Worm (Caenorhabditis elegans): Measurements from ENCODE around the gene dnj-7.

Gene dnj-7

DNA sequence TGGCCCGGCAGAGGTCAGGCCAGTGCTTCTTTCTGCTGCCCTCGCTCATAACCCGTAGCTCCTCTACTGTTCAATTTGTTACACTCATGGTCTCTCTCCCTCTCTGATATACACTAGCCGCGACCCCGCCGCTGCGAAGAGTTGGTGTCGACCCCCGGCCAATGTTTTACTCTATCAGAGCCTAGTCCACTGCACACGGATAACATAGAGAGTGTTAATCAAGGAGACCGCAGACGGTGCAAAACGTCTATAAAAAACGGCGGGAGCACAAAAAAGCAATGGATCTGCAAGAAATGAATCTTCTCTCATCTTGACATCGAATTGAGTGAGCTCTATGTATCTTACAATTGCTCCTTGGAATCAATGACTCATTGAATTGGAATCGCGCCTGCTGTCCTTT lies 40.9 kb upstream of the dnj-7 start:
- TF ChIP-seq sea-2 (GFP tag; optimal IDR thresholded peaks at IDR 0.05) (no peak), egl-5 (tag; optimal IDR thresholded peaks at IDR 0.05) (peak; percentile 25)

DNA sequence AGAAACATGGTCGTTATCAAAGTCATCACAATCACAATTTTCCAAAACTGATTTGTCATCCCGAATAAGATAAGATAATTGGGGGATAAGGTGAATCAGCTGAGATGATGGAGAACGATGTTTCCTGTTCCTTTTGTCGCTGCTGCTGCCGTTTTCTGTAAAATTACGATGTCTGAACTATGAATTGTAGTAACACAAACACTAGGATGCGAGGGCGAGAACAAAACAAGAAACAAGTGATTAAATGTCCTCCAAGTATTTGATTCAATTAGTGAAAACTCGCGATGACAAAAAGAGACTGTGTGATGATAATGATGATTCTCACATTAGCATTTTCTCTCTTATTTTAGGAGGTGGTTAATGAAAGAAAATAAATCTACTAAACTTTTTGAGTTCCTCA lies 38.5 kb upstream of the dnj-7 start, which contains the start of gene C54D1.7:
TSS of gene C54D1.7 (minus strand) at position 157 of the 400 bp plus-strand sequence.
- peak in 2 of 3 experiments; percentile 47 to 57 for TF ChIP-seq elt-3 (tag; optimal IDR thresholded peaks at IDR 0.05)
- TF ChIP-seq egl-5 (tag; optimal IDR thresholded peaks at IDR 0.05), result no peak

DNA sequence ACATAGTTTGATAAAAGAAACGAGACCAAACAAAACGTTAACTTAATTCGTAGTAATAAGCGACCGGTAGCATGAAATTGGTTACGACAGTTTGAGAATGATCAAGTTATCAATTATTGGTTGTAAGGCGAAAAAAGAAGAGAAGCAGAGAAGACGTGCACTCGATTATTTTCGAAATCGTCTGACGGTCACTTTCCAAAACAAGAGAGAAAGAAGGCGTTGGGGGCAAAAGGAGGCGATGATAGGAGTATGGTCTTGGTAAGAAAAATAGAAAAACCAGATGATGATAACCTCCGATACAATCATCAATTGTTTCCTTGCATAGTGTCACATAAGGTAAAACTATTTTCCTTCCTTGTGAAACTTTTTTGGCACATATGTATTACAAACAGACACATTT lies 36.9 kb upstream of the dnj-7 start:
- no peak for TF ChIP-seq unc-39 (tag; optimal IDR thresholded peaks at IDR 0.05)
- no peak for TF ChIP-seq hmg-11 (tag; optimal IDR thresholded peaks at IDR 0.05)
- no peak for TF ChIP-seq pha-4 (tag; optimal IDR thresholded peaks at IDR 0.05)
- no peak for TF ChIP-seq jun-1 (tag; optimal IDR thresholded peaks at IDR 0.05)
- peak; percentile 46 for TF ChIP-seq nhr-23 (tag; optimal IDR thresholded peaks at IDR 0.05)
- TF ChIP-seq tbx-2 (tag; optimal IDR thresholded peaks at IDR 0.05), result no peak

DNA sequence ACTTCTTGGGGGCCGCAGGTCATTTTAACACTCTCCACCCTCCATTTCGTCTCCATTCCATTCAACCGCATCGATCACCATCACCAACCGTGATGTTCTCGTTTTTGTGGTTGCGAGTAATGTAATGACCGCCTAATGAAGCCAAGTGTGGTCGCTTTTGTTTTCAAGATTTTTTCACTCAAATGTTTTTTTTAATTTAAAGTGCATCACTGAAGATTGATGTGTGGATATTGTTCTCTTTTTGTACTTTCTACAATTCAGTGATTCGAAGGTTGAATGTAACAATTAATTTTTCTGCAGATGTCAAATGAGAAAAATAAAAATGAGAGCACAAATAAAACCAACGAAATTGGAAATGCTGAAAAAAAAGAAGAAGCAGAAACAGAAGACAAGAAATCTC lies 35.6 kb upstream of the dnj-7 start, which contains the start of gene pgp-10:
TSS of gene pgp-10 (plus strand) at position 301 of the 400 bp plus-strand sequence.
- TF ChIP-seq elt-2 (tag; optimal IDR thresholded peaks at IDR 0.05) (no peak), skn-1 (tag; optimal IDR thresholded peaks at IDR 0.05) (no peak), jun-1 (tag; optimal IDR thresholded peaks at IDR 0.05) (no peak), nhr-25 (tag; optimal IDR thresholded peaks at IDR 0.05) (no peak), nhr-28 (tag; optimal IDR thresholded peaks at IDR 0.05) (no peak), lin-15B (tag; optimal IDR thresholded peaks at IDR 0.05) (no peak), mdl-1 (tag; optimal IDR thresholded peaks at IDR 0.05) (no peak), eor-1 (tag; optimal IDR thresholded peaks at IDR 0.05) (no peak), nhr-67 (tag; optimal IDR thresholded peaks at IDR 0.05) (no peak), pqm-1 (tag; optimal IDR thresholded peaks at IDR 0.05) (no peak), fkh-2 (tag; optimal IDR thresholded peaks at IDR 0.05) (no peak), unc-39 (tag; optimal IDR thresholded peaks at IDR 0.05) (no peak)

DNA sequence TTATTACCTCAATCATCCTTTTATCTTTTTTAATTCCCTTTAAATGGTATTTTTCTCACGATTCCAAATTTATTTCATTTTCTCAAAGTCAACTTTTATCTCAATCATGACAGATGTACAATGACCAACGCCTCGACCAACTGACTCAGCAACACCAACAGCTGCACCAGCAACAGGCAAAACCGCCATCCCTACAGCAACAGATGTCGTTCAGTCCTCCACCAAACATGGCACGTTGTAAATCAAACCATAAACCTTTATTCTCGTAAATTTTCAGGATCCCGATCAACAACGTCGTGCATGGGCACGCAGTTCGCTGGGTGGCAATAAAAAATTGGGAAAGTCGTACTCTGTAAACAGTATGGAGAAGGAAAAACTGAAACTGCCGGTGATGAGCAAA lies 31.6 kb upstream of the dnj-7 start:
- no peak for TF ChIP-seq mml-1 (tag; optimal IDR thresholded peaks at IDR 0.05)

DNA sequence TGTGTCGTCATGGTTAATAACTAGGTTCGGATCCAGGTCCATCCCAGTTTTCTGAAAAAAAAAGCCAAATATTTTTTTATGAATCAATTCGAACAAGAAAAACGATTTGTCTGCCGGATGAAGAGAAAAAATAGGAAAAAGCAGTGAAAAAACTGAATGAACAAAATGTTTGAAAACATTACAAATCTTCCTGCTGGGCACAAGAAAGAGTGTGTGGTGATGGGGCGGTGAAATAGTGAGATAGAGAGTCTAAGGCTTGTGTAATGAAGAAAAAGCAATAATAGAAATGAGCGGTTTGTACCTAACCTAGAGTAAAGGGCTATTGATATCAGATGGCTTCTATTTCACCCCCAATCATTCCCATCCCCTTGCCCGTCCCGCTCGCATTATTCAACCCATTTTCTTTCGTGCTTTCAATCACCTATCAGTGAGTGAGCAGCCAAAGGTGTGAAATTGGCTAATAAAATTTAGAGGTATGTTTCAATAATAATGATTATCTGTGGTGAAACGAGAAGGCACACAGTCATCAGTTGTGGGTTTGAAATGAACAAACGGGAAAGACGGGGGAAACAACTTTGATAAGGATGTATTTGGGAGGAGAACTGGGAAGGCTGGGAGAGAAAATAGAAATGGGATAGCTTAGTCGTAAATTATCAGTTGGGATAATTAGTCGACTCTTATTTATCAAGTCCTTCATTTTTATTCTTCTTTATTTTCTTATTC lies 23.6 kb upstream of the dnj-7 start, which contains the start of gene bar-1:
TSS of gene bar-1 (minus strand) at position 51 of the 723 bp plus-strand sequence.
- TF ChIP-seq elt-2 (tag; optimal IDR thresholded peaks at IDR 0.05) (peak; percentile 58), nfya-1 (tag; optimal IDR thresholded peaks at IDR 0.05; ENCODE audit: insufficient read depth) (no peak)

DNA sequence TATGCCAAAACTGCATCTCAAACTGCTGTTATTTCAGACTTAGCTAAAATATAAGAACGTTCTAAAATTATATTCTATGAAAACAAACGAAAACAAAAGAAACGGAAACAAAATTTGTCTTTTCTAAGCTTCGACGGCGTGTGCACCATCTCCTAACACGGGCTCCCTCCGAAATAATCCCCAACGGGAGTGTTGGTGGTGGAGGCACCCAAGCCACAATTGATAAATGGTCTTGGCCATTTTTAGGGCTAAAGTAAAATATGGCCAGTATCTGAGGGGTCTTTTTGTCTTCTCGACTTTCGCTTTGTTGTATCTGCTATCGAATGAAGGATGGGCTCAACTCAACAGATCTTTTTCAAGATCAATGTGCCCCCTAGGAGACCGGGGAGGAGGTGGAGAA lies 19.0 kb upstream of the dnj-7 start:
- TF ChIP-seq pha-4 (tag; optimal IDR thresholded peaks at IDR 0.05), result no peak
- TF ChIP-seq ZK546.5 (tag; optimal IDR thresholded peaks at IDR 0.05), result no peak
- TF ChIP-seq lin-39 (tag; optimal IDR thresholded peaks at IDR 0.05), result peak; percentile 55

DNA sequence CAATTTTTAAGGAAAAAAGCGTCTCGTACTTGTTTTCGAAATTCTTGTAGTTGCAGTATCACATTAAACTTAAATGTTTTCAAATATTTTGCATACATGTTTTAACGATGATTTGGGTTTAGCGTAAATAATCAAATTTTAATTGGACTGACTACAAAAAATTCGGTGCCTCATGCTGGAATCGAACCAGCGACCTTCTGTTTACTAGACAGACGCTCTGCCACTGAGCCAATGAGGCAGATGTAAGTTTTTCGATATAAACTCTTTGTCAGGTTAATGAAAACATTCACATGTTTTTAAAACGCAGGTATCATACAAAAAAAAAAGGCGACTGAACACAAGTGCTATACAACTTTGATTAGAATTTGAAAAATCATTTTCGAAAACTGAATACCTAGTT lies 17.5 kb upstream of the dnj-7 start:
- no peak for TF ChIP-seq fkh-10 (GFP tag; optimal IDR thresholded peaks at IDR 0.05)
- no peak for TF ChIP-seq fkh-2 (tag; optimal IDR thresholded peaks at IDR 0.05)
- TF ChIP-seq jun-1 (tag; optimal IDR thresholded peaks at IDR 0.05), result no peak
- TF ChIP-seq unc-62 (GFP tag; optimal IDR thresholded peaks at IDR 0.05), result no peak
- TF ChIP-seq daf-12 (tag; optimal IDR thresholded peaks at IDR 0.05), result no peak
- no peak for TF ChIP-seq pha-4 (tag; optimal IDR thresholded peaks at IDR 0.05)
- TF ChIP-seq lin-15B (tag; optimal IDR thresholded peaks at IDR 0.05), result no peak
- TF ChIP-seq nhr-43 (tag; optimal IDR thresholded peaks at IDR 0.05; ENCODE audit: poor library complexity, severe bottlenecking), result peak; percentile 25
- TF ChIP-seq pqm-1 (tag; optimal IDR thresholded peaks at IDR 0.05), result peak; percentile 27
- peak; percentile 29 for TF ChIP-seq elt-2 (tag; optimal IDR thresholded peaks at IDR 0.05)
- TF ChIP-seq nhr-76 (tag; optimal IDR thresholded peaks at IDR 0.05), result no peak
